Worm (Caenorhabditis elegans): ENCODE results near the gene sri-18.

- TF ChIP-seq nhr-42 (GFP tag; IDR thresholded peaks at IDR 0.05) (no peak), ceh-32 (tag; optimal IDR thresholded peaks at IDR 0.05; ENCODE audit: poor library complexity) (no peak), Y105C5A.15 (GFP tag; IDR thresholded peaks at IDR 0.05) (no peak), mes-2 (tag; optimal IDR thresholded peaks at IDR 0.05; ENCODE audit: poor library complexity, severe bottlenecking) (no peak), lin-39 (tag; optimal IDR thresholded peaks at IDR 0.05) (no peak), fos-1 (tag; optimal IDR thresholded peaks at IDR 0.05) (no peak), skn-1 (tag; optimal IDR thresholded peaks at IDR 0.05) (no peak), dmd-9 (GFP tag; IDR thresholded peaks at IDR 0.05) (no peak), ztf-11 (tag; optimal IDR thresholded peaks at IDR 0.05) (no peak)
Measured at ce11 chrV:10239861-10240260, 20.5 kb downstream of the sri-18 start, which contains the start of gene fipr-8.

All from whole organism, L4 larva.